Worm (Caenorhabditis elegans) whole organism, L2 larva: Measurements from ENCODE around the gene srx-2.

Source experiments
- ZK546.5 ChIP-seq: sonication (generic microtip); optimal IDR thresholded peaks from 2 replicates; lab custom pipeline; 2017; ENCODE audit warnings: missing biosample characterization, missing genetic modification characterization
- ama-1 ChIP-seq: fragments of 150-350 bp; optimal IDR thresholded peaks from 2 replicates; lab custom pipeline; 2018; ENCODE audit warnings: inconsistent platforms
- crh-2 ChIP-seq: sonication (generic microtip); optimal IDR thresholded peaks from 2 replicates; lab custom pipeline; 2017; ENCODE audit warnings: missing biosample characterization, missing genetic modification characterization
- dmd-4 ChIP-seq: sonication (generic microtip); optimal IDR thresholded peaks from 2 replicates; lab custom pipeline; 2017; ENCODE audit warnings: missing biosample characterization, missing genetic modification characterization
- egl-27 ChIP-seq: sonication (generic microtip); optimal IDR thresholded peaks from 3 replicates; lab custom pipeline; 2017; ENCODE audit warnings: missing biosample characterization, missing genetic modification reagents, missing genetic modification characterization
- elt-3 ChIP-seq: sonication (generic microtip); optimal IDR thresholded peaks from 2 replicates; lab custom pipeline; 2017; ENCODE audit warnings: missing biosample characterization, missing genetic modification characterization
- gmeb-1 ChIP-seq: fragments of 150-350 bp; optimal IDR thresholded peaks from 2 replicates; lab custom pipeline; 2014; ENCODE audit warnings: missing biosample characterization, missing genetic modification characterization
- lsy-2 ChIP-seq, 2 experiments: fragments of 150-350 bp in 1 of 2; sonication (generic microtip) in 1 of 2; optimal IDR thresholded peaks; 2 replicates each; lab custom pipeline; 2014 to 2017; ENCODE audit warnings: missing biosample characterization in 2 of 2, missing genetic modification characterization in 2 of 2
- mbf-1 ChIP-seq: sonication (generic microtip); optimal IDR thresholded peaks from 2 replicates; lab custom pipeline; 2017; ENCODE audit warnings: missing biosample characterization, missing genetic modification characterization
- mdl-1 ChIP-seq, 2 experiments: fragments of 150-350 bp in 1 of 2; sonication (generic microtip) in 1 of 2; optimal IDR thresholded peaks; 2 replicates each; lab custom pipeline; 2017; ENCODE audit warnings: missing biosample characterization in 2 of 2, missing genetic modification characterization in 2 of 2
- nhr-10 ChIP-seq: sonication (generic microtip); optimal IDR thresholded peaks from 2 replicates; lab custom pipeline; 2017; ENCODE audit warnings: missing biosample characterization, missing genetic modification characterization
- nhr-12 ChIP-seq: fragments of 150-350 bp; optimal IDR thresholded peaks from 2 replicates; lab custom pipeline; 2014; ENCODE audit warnings: missing biosample characterization, missing genetic modification characterization
- nhr-25 ChIP-seq: fragments of 150-350 bp; sonication (generic microtip); optimal IDR thresholded peaks from 3 replicates; lab custom pipeline; 2014; ENCODE audit warnings: missing biosample characterization, missing genetic modification characterization
- skn-1 ChIP-seq: sonication (generic microtip); optimal IDR thresholded peaks from 2 replicates; lab custom pipeline; 2017; ENCODE audit warnings: missing biosample characterization, missing genetic modification characterization
- snpc-4 ChIP-seq: fragments of 150-350 bp; optimal IDR thresholded peaks from 2 replicates; lab custom pipeline; 2014; ENCODE audit warnings: missing biosample characterization, missing genetic modification characterization
- ztf-1 ChIP-seq: fragments of 200-800 bp; sonication (Bioruptor generic); conservative IDR thresholded peaks from 2 replicates; pipeline ENCODE4 v1.3.6; 2022; ENCODE audit warnings: missing genetic modification characterization, missing compliant biosample characterization

Gene srx-2

DNA sequence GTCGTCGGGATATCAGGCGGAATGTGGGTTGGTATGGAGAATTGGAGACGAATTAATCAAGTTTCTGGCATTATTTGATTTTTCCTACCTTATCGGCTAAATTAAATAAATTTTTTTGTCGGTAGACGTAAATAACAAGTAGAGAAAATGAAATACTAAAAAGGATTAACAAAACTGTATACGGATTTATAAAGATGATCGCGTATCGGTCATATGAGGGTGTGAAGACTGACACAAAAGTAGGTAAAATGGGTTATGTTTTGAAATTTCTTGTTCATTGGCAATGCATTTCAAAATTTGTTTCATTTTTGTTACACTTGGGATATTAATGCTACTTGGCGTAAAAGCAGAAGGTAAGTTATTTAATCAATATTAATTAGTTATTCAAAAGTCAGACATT lies 50.2 kb downstream of the srx-2 start, which contains the start of the genes C25E10.16 and C25E10.13:
Gene C25E10.16, minus strand, starts transcription at position 101 of the 400 bp plus-strand sequence.
Gene C25E10.13, plus strand, starts transcription at position 256 of the 400 bp plus-strand sequence.
- no peak for TF ChIP-seq nhr-12 (tag; lab: Kevin White, UChicago)
- TF ChIP-seq mdl-1 (tag; optimal IDR thresholded peaks at IDR 0.05; lab: Kevin White, UChicago), result no peak
- TF ChIP-seq gmeb-1 (tag; lab: Kevin White, UChicago), result no peak
- no peak for TF ChIP-seq elt-3
- TF ChIP-seq snpc-4 (tag; lab: Kevin White, UChicago), result no peak
- no peak for TF ChIP-seq ZK546.5 (tag; lab: Kevin White, UChicago)
- TF ChIP-seq egl-27 (tag; lab: Kevin White, UChicago), result no peak
- no peak for TF ChIP-seq skn-1 (tag; lab: Kevin White, UChicago)
- no peak for TF ChIP-seq mbf-1 (tag; lab: Kevin White, UChicago)
- TF ChIP-seq nhr-10 (tag; lab: Kevin White, UChicago), result no peak
- TF ChIP-seq ama-1 (lab: Kevin White, UChicago), result no peak
- no peak for TF ChIP-seq crh-2 (tag; lab: Kevin White, UChicago)
- no peak for TF ChIP-seq ztf-1 (GFP tag; lab: Robert Waterston, UW)
- TF ChIP-seq nhr-25 (tag; lab: Kevin White, UChicago), result no peak
- TF ChIP-seq dmd-4 (tag; lab: Kevin White, UChicago), result no peak
- no peak for TF ChIP-seq lsy-2 (tag; optimal IDR thresholded peaks at IDR 0.05; lab: Kevin White, UChicago)
